Worm (Caenorhabditis elegans): ENCODE results near the gene Y113G7A.12.

Y113G7A.12 gene

DNA sequence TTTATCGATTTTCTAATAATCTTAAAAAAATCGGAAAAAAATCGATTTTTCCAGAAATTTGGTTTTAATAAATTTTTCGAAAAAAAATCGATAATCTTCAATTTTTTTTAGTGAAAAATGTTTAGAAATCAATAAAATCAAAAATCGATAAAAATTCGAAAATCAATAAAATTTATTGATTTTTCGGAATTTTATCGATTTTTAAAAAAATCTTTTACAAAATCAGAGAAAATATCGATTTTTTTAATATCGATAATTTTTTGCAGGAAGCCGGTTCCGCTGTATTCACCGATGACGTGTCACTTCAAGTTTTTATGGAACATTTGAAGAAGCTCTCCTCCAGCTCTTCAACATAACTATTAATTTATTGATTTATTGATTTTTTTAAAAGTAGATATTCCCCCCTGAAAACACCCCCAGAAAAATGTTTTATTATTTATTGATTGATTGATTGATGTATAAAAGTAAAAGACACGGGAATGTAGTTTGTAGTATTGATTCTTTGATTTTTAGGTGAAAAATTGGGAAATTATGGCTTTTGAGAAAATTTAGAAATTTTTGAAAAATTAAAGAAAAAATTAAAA is 37.1 kb upstream of the Y113G7A.12 start:
- TF ChIP-seq sma-9 (GFP tag; optimal IDR thresholded peaks at IDR 0.05) (no peak), sma-9 (tag; optimal IDR thresholded peaks at IDR 0.05) (no peak), mab-5 (tag; optimal IDR thresholded peaks at IDR 0.05) (no peak), zag-1 (tag; optimal IDR thresholded peaks at IDR 0.05) (no peak), mbf-1 (tag; optimal IDR thresholded peaks at IDR 0.05) (no peak), nhr-25 (tag; optimal IDR thresholded peaks at IDR 0.05) (no peak), nhr-237 (tag; optimal IDR thresholded peaks at IDR 0.05) (no peak), nhr-129 (tag; optimal IDR thresholded peaks at IDR 0.05) (no peak), lin-13 (GFP tag; optimal IDR thresholded peaks at IDR 0.05) (no peak), skn-1 (tag; optimal IDR thresholded peaks at IDR 0.05) (no peak), ceh-16 (tag; optimal IDR thresholded peaks at IDR 0.05) (no peak), elt-3 (tag; optimal IDR thresholded peaks at IDR 0.05) (no peak), R02D3.7 (tag; optimal IDR thresholded peaks at IDR 0.05) (no peak), dmd-4 (tag; optimal IDR thresholded peaks at IDR 0.05) (no peak), mdl-1 (tag; optimal IDR thresholded peaks at IDR 0.05) (no peak), peb-1 (tag; optimal IDR thresholded peaks at IDR 0.05) (no peak)

DNA sequence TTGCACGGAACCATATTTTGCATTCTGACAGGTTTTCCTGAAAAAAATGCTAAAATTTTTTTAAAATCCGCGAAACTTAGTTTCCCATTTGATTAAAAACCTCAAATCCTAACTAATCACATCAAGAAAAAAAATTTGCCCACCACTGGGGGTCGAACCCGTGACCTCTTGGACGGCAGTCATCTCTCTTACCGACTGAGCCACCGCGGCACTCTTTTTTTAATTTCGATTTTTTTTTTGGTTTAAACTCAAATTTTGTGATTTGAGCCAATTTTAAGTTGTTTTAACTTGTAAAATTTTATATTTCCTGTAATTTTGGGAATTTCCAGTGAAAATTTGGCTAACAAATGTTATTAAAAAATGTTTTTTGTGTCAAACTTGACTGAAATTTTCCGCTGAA is 22.6 kb upstream of the Y113G7A.12 start:
- TF ChIP-seq sem-4 (tag; optimal IDR thresholded peaks at IDR 0.05) (no peak), ztf-11 (tag; optimal IDR thresholded peaks at IDR 0.05) (no peak), skn-1 (tag; optimal IDR thresholded peaks at IDR 0.05) (no peak), nhr-12 (tag; optimal IDR thresholded peaks at IDR 0.05) (no peak), ZK546.5 (tag; optimal IDR thresholded peaks at IDR 0.05) (no peak), unc-62 (GFP tag; optimal IDR thresholded peaks at IDR 0.05) (no peak), alr-1 (tag; optimal IDR thresholded peaks at IDR 0.05) (no peak), mdl-1 (tag; optimal IDR thresholded peaks at IDR 0.05) (no peak), ama-1 (optimal IDR thresholded peaks at IDR 0.05) (no peak)

DNA sequence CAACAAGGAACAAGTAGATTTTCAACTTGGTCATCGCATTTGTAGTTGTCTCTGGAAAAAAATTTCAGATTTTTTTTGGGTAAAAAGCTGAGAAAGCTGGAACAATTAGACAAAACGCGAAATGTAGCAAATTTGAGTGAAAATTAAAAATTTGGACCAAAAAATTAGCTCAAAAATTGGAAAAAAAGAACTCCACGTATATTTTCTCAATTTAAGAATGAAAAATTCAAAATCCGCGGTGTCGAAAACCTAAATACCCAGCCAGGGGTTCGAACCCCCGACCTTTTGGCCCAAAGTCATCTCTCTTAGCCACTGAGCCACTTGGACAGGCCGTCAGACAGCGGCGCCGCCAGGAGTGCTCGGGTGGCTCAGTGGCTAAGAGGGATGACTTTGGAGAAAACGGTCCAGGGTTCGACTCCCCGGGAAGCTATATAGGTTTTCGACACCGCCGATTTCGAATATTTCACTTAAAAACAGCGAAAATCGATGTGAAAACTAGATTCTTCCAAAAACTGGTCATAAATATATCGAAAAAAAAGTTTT is 21.7 kb upstream of the Y113G7A.12 start, which contains the start of gene ncx-1:
Gene ncx-1, minus strand, starts transcription at position 51 of the 543 bp plus-strand sequence.
- no peak for TF ChIP-seq nhr-12 (tag; optimal IDR thresholded peaks at IDR 0.05)
- TF ChIP-seq nhr-6 (tag; optimal IDR thresholded peaks at IDR 0.05): no peak
- no peak for TF ChIP-seq unc-62 (GFP tag; optimal IDR thresholded peaks at IDR 0.05)
- TF ChIP-seq lin-39 (tag; optimal IDR thresholded peaks at IDR 0.05): no peak
- TF ChIP-seq nhr-129 (tag; optimal IDR thresholded peaks at IDR 0.05): no peak
- TF ChIP-seq ceh-16 (tag; optimal IDR thresholded peaks at IDR 0.05): no peak
- TF ChIP-seq nhr-77 (tag; optimal IDR thresholded peaks at IDR 0.05): no peak
- TF ChIP-seq gmeb-1 (tag; optimal IDR thresholded peaks at IDR 0.05): no peak
- TF ChIP-seq egl-27 (tag; optimal IDR thresholded peaks at IDR 0.05): no peak
- TF ChIP-seq dmd-4 (tag; optimal IDR thresholded peaks at IDR 0.05): no peak
- TF ChIP-seq mab-5 (tag; optimal IDR thresholded peaks at IDR 0.05): no peak

DNA sequence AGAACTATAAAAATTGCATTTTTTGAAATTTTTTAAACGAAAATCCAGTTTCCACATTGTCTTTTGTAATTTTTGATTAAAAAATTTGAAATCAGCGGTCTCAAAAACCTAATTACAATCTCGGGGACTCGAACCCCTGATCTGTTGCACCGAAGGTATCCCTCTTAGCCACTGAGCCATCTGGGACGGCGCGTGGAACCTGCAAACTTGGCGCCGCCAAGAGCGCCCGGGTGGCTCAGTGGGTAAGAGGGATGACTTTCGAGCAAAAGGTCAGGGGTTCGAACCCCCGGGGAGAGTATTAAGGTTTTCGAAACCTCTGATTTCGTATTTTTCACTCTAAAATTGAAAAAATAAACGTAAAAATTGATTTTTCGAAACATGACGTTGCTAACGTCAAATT is 19.4 kb upstream of the Y113G7A.12 start:
- TF ChIP-seq unc-62 (GFP tag; optimal IDR thresholded peaks at IDR 0.05) (no peak), mbf-1 (tag; optimal IDR thresholded peaks at IDR 0.05) (no peak), skn-1 (tag; optimal IDR thresholded peaks at IDR 0.05) (no peak), snpc-4 (tag; optimal IDR thresholded peaks at IDR 0.05) (no peak), gmeb-1 (tag; optimal IDR thresholded peaks at IDR 0.05) (no peak), ceh-82 (tag; optimal IDR thresholded peaks at IDR 0.05) (no peak), ZK546.5 (tag; optimal IDR thresholded peaks at IDR 0.05) (no peak), nhr-237 (tag; optimal IDR thresholded peaks at IDR 0.05) (no peak), F13H6.1 (tag; optimal IDR thresholded peaks at IDR 0.05) (no peak), nhr-77 (tag; optimal IDR thresholded peaks at IDR 0.05) (no peak), ztf-1 (GFP tag; conservative IDR thresholded peaks at IDR 0.05) (no peak), blmp-1 (tag; optimal IDR thresholded peaks at IDR 0.05; ENCODE audit: insufficient read depth) (no peak), sma-3 (GFP tag; optimal IDR thresholded peaks at IDR 0.05) (no peak), nhr-129 (tag; optimal IDR thresholded peaks at IDR 0.05) (no peak), nhr-10 (tag; optimal IDR thresholded peaks at IDR 0.05) (no peak), unc-39 (tag; optimal IDR thresholded peaks at IDR 0.05) (no peak), fos-1 (tag; optimal IDR thresholded peaks at IDR 0.05) (no peak)

Data from whole organism, L2 larva.